Fruit fly (Drosophila melanogaster): ENCODE measurements around the gene TwdlE.

- TF ChIP-seq vri (GFP tag; optimal IDR thresholded peaks at IDR 0.05) = no peak
- TF ChIP-seq Ets96B (tag; optimal IDR thresholded peaks at IDR 0.05) = no peak
- TF ChIP-seq Blimp-1 (GFP tag; optimal IDR thresholded peaks at IDR 0.05) = no peak
Measured at dm6 chr2L:7885952-7886351, 25.3 kb upstream of the TwdlE start.

All from whole organism, prepupa.